Fruit fly (Drosophila melanogaster): ENCODE measurements around the gene Ir94b.
A peak's percentile ranks its signal among the peaks of the same experiment; 100 is the strongest.

Gene Ir94b

dm6 chr3R:22142495-22142894 lies 25.4 kb upstream of the Ir94b start:
- TF ChIP-seq fru (GFP tag; optimal IDR thresholded peaks at IDR 0.05): no peak
- no peak for TF ChIP-seq N (GFP tag; optimal IDR thresholded peaks at IDR 0.05)
- no peak for TF ChIP-seq brk (GFP tag; optimal IDR thresholded peaks at IDR 0.05)
- TF ChIP-seq ey (GFP tag; optimal IDR thresholded peaks at IDR 0.05): no peak
- TF ChIP-seq HLH106 (tag; optimal IDR thresholded peaks at IDR 0.05): no peak

dm6 chr3R:22141332-22141731 lies 24.3 kb upstream of the Ir94b start:
- TF ChIP-seq Mio (GFP tag; optimal IDR thresholded peaks at IDR 0.05) (no peak), HLH106 (tag; optimal IDR thresholded peaks at IDR 0.05) (peak; percentile 4), Dfd (GFP tag; optimal IDR thresholded peaks at IDR 0.05) (no peak), fru (GFP tag; optimal IDR thresholded peaks at IDR 0.05) (peak; percentile 18), psq (GFP tag; optimal IDR thresholded peaks at IDR 0.05) (peak; percentile 1), rgr (GFP tag; optimal IDR thresholded peaks at IDR 0.05) (peak; percentile 18), foxo (GFP tag; optimal IDR thresholded peaks at IDR 0.05) (peak in 1 of 2 experiments; percentile 7)

- no peak for TF ChIP-seq sv (GFP tag; optimal IDR thresholded peaks at IDR 0.05)
- TF ChIP-seq Sp1 (GFP tag; optimal IDR thresholded peaks at IDR 0.05): peak; percentile 42
- peak; percentile 41 for TF ChIP-seq psq (GFP tag; optimal IDR thresholded peaks at IDR 0.05)
- TF ChIP-seq woc (GFP tag; optimal IDR thresholded peaks at IDR 0.05): no peak
Observed at dm6 chr3R:22139916-22140455, 22.9 kb upstream of the Ir94b start.

- TF ChIP-seq Dif (GFP tag; optimal IDR thresholded peaks at IDR 0.05; ENCODE audit: partially characterized antibody): no peak
- no peak for TF ChIP-seq usp (GFP tag; optimal IDR thresholded peaks at IDR 0.05)
- peak; percentile 51 for TF ChIP-seq OdsH (GFP tag; optimal IDR thresholded peaks at IDR 0.05)
- peak; percentile 50 for TF ChIP-seq Sp1 (GFP tag; optimal IDR thresholded peaks at IDR 0.05)
- no peak for TF ChIP-seq pan (optimal IDR thresholded peaks at IDR 0.05)
- TF ChIP-seq HLH106 (tag; optimal IDR thresholded peaks at IDR 0.05): peak; percentile 62
- no peak for TF ChIP-seq Myc (optimal IDR thresholded peaks at IDR 0.05)
- peak; percentile 3 for TF ChIP-seq Jra (GFP tag; optimal IDR thresholded peaks at IDR 0.05)
- TF ChIP-seq dsf (GFP tag; optimal IDR thresholded peaks at IDR 0.05; ENCODE audit: borderline replicate concordance): no peak
- TF ChIP-seq CG32264 (GFP tag; optimal IDR thresholded peaks at IDR 0.05): peak; percentile 19
- peak; percentile 41 for TF ChIP-seq dmrt93B (GFP tag; optimal IDR thresholded peaks at IDR 0.05)
- peak; percentile 30 for TF ChIP-seq Rel (GFP tag; optimal IDR thresholded peaks at IDR 0.05)
- TF ChIP-seq Rel (tag; optimal IDR thresholded peaks at IDR 0.05): no peak
- no peak for TF ChIP-seq CG9705 (GFP tag; optimal IDR thresholded peaks at IDR 0.05)
- peak; percentile 66 for TF ChIP-seq h (GFP tag; optimal IDR thresholded peaks at IDR 0.05)
- no peak for TF ChIP-seq brk (GFP tag; optimal IDR thresholded peaks at IDR 0.05)
- peak; percentile 64 for TF ChIP-seq br (GFP tag; optimal IDR thresholded peaks at IDR 0.05)
- TF ChIP-seq GATAd (GFP tag; optimal IDR thresholded peaks at IDR 0.05): no peak
- peak; percentile 51 for TF ChIP-seq sage (GFP tag; optimal IDR thresholded peaks at IDR 0.05)
- TF ChIP-seq Hr78 (GFP tag; optimal IDR thresholded peaks at IDR 0.05): no peak
- TF ChIP-seq CrebA (GFP tag; optimal IDR thresholded peaks at IDR 0.05; ENCODE audit: borderline replicate concordance): peak; percentile 19
- peak; percentile 63 for TF ChIP-seq fru (GFP tag; optimal IDR thresholded peaks at IDR 0.05)
- no peak for TF ChIP-seq jim (GFP tag; optimal IDR thresholded peaks at IDR 0.05)
- TF ChIP-seq Hr83 (GFP tag; optimal IDR thresholded peaks at IDR 0.05; ENCODE audit: poor library complexity, severe bottlenecking): no peak
- peak; percentile 46 for TF ChIP-seq woc (GFP tag; optimal IDR thresholded peaks at IDR 0.05)
- TF ChIP-seq tai (GFP tag; optimal IDR thresholded peaks at IDR 0.05): no peak
- TF ChIP-seq Dfd (GFP tag; optimal IDR thresholded peaks at IDR 0.05): no peak
- TF ChIP-seq N (GFP tag; optimal IDR thresholded peaks at IDR 0.05): no peak
- TF ChIP-seq lola (GFP tag; optimal IDR thresholded peaks at IDR 0.05): no peak
- TF ChIP-seq Hnf4 (GFP tag; optimal IDR thresholded peaks at IDR 0.05): peak; percentile 62
- TF ChIP-seq Abd-B (GFP tag; optimal IDR thresholded peaks at IDR 0.05): no peak
- TF ChIP-seq ey (GFP tag; optimal IDR thresholded peaks at IDR 0.05): peak; percentile 72
- no peak for TF ChIP-seq dl (GFP tag; optimal IDR thresholded peaks at IDR 0.05; ENCODE audit: insufficient read depth in 1 of 2, partially characterized antibody in 2 of 2)
- no peak for TF ChIP-seq Vsx2 (GFP tag; optimal IDR thresholded peaks at IDR 0.05; ENCODE audit: partially characterized antibody)
- peak in 1 of 2 experiments; percentile 75 for TF ChIP-seq foxo (GFP tag; optimal IDR thresholded peaks at IDR 0.05)
- peak; percentile 46 for TF ChIP-seq psq (GFP tag; optimal IDR thresholded peaks at IDR 0.05)
- TF ChIP-seq rgr (GFP tag; optimal IDR thresholded peaks at IDR 0.05): peak; percentile 70
- TF ChIP-seq sv (GFP tag; optimal IDR thresholded peaks at IDR 0.05): peak; percentile 20
- TF ChIP-seq Mio (GFP tag; optimal IDR thresholded peaks at IDR 0.05): no peak
Observed at dm6 chr3R:22139113-22139512, 22.1 kb upstream of the Ir94b start.
